Worm (Caenorhabditis elegans) whole organism, L4 larva: Measurements from ENCODE around the gene C30G12.1.

Experiments
- F10B5.3 ChIP-seq: sonication (generic microtip); optimal IDR thresholded peaks from 2 replicates; lab custom pipeline; 2016; ENCODE audit warnings: mild to moderate bottlenecking, missing genetic modification characterization, missing compliant biosample characterization
- F26F4.8 ChIP-seq: fragments of 200-800 bp; sonication (Bioruptor generic); conservative IDR thresholded peaks from 2 replicates; pipeline ENCODE4 v1.3.6; 2022; ENCODE audit warnings: missing genetic modification characterization, missing compliant biosample characterization
- T20F7.1 ChIP-seq: fragments of 200-800 bp; sonication (Bioruptor generic); optimal IDR thresholded peaks from 2 replicates; lab custom pipeline; 2018; ENCODE audit warnings: mild to moderate bottlenecking, missing genetic modification characterization, missing compliant biosample characterization
- T26A8.4 ChIP-seq: fragments of 200-800 bp; sonication (Bioruptor generic); IDR thresholded peaks from 2 replicates; pipeline ENCODE4 v1.3.6; 2022; ENCODE audit warnings: missing genetic modification characterization, missing compliant biosample characterization
- Y48G9A.11 ChIP-seq: fragments of 200-800 bp; sonication (Bioruptor generic); IDR thresholded peaks from 2 replicates; pipeline ENCODE4 v1.3.6; 2022; ENCODE audit warnings: missing genetic modification reagents, missing genetic modification characterization, missing compliant biosample characterization
- ZK337.2 ChIP-seq: fragments of 200-800 bp; sonication (Bioruptor generic); IDR thresholded peaks from 2 replicates; pipeline ENCODE4 v1.3.6; 2022; ENCODE audit warnings: missing genetic modification reagents, missing genetic modification characterization, missing compliant biosample characterization
- ZK546.5 ChIP-seq, 2 experiments: sonication (generic microtip); optimal IDR thresholded peaks; 2 replicates each; lab custom pipeline; 2017; ENCODE audit warnings: missing biosample characterization in 2 of 2, missing genetic modification characterization in 2 of 2
- aha-1 ChIP-seq: fragments of 150-350 bp; peaks from one replicate; lab custom pipeline; 2014; ENCODE audit warnings: missing biosample characterization, missing genetic modification characterization
- aly-2 ChIP-seq: sonication (generic microtip); optimal IDR thresholded peaks from 2 replicates; lab custom pipeline; 2018; ENCODE audit warnings: missing biosample characterization, missing genetic modification characterization
- arid-1 ChIP-seq: fragments of 200-800 bp; sonication (Bioruptor generic); conservative IDR thresholded peaks from 2 replicates; pipeline ENCODE4 v1.3.6; 2022; ENCODE audit warnings: missing genetic modification reagents, missing genetic modification characterization, missing compliant biosample characterization
- ceh-20 ChIP-seq: fragments of 200-800 bp; sonication (Bioruptor generic); IDR thresholded peaks from 2 replicates; pipeline ENCODE4 v1.3.6; 2022; ENCODE audit warnings: missing genetic modification reagents, missing genetic modification characterization, missing compliant biosample characterization
- ceh-32 ChIP-seq: sonication (generic microtip); optimal IDR thresholded peaks from 2 replicates; lab custom pipeline; 2016; ENCODE audit warnings: mild to moderate bottlenecking, missing genetic modification characterization, missing compliant biosample characterization; ENCODE audit not compliant: poor library complexity
- ceh-62 ChIP-seq: sonication (generic microtip); optimal IDR thresholded peaks from 2 replicates; lab custom pipeline; 2017; ENCODE audit warnings: missing biosample characterization, missing genetic modification characterization
- ceh-82 ChIP-seq: sonication (generic microtip); optimal IDR thresholded peaks from 2 replicates; lab custom pipeline; 2017; ENCODE audit warnings: missing biosample characterization, missing genetic modification characterization
- cey-2 ChIP-seq: sonication (generic microtip); optimal IDR thresholded peaks from 3 replicates; lab custom pipeline; 2017; ENCODE audit warnings: missing genetic modification characterization, mild to moderate bottlenecking, missing compliant biosample characterization, antibody characterized with exemption, borderline replicate concordance; ENCODE audit not compliant: insufficient read depth
- ctbp-1 ChIP-seq: fragments of 200-800 bp; sonication (Bioruptor generic); IDR thresholded peaks from 2 replicates; pipeline ENCODE4 v1.3.6; 2022; ENCODE audit warnings: missing genetic modification reagents, missing genetic modification characterization, missing compliant biosample characterization
- daf-12 ChIP-seq: fragments of 150-350 bp; optimal IDR thresholded peaks from 2 replicates; lab custom pipeline; 2014; ENCODE audit warnings: missing biosample characterization, missing genetic modification reagents, missing genetic modification characterization
- daf-19 ChIP-seq: fragments of 200-800 bp; sonication (Bioruptor generic); conservative IDR thresholded peaks from 2 replicates; pipeline ENCODE4 v1.3.6; 2022; ENCODE audit warnings: missing genetic modification characterization, missing compliant biosample characterization
- dmd-6 ChIP-seq: fragments of 200-800 bp; sonication (Bioruptor generic); IDR thresholded peaks from 2 replicates; pipeline ENCODE4 v1.3.6; 2022; ENCODE audit warnings: missing genetic modification reagents, missing genetic modification characterization, missing compliant biosample characterization
- dmd-8 ChIP-seq: fragments of 200-800 bp; sonication (Bioruptor generic); IDR thresholded peaks from 2 replicates; pipeline ENCODE4 v1.3.6; 2022; ENCODE audit warnings: missing genetic modification characterization, missing compliant biosample characterization
- dmd-9 ChIP-seq: fragments of 200-800 bp; sonication (Bioruptor generic); IDR thresholded peaks from 2 replicates; pipeline ENCODE4 v1.3.6; 2022; ENCODE audit warnings: missing genetic modification reagents, missing genetic modification characterization, missing compliant biosample characterization
- dpl-1 ChIP-seq: fragments of 150-350 bp; optimal IDR thresholded peaks from 2 replicates; lab custom pipeline; 2014; ENCODE audit warnings: missing biosample characterization, missing genetic modification reagents, missing genetic modification characterization
- dve-1 ChIP-seq: sonication (generic microtip); optimal IDR thresholded peaks from 2 replicates; lab custom pipeline; 2017; ENCODE audit warnings: antibody characterized with exemption, mild to moderate bottlenecking, missing genetic modification characterization, missing compliant biosample characterization; ENCODE audit not compliant: insufficient read depth
- gei-8 ChIP-seq: fragments of 200-800 bp; sonication (Bioruptor generic); optimal IDR thresholded peaks from 2 replicates; lab custom pipeline; 2018; ENCODE audit warnings: mild to moderate bottlenecking, missing genetic modification characterization, missing compliant biosample characterization
- hlh-11 ChIP-seq: fragments of 200-800 bp; sonication (Bioruptor generic); optimal IDR thresholded peaks from 2 replicates; lab custom pipeline; 2018; ENCODE audit warnings: mild to moderate bottlenecking, missing genetic modification characterization, missing compliant biosample characterization
- hmg-1.1 ChIP-seq: fragments of 200-800 bp; sonication (Bioruptor generic); IDR thresholded peaks from 2 replicates; pipeline ENCODE4 v1.3.6; 2022; ENCODE audit warnings: missing genetic modification reagents, missing genetic modification characterization, missing compliant biosample characterization
- jun-1 ChIP-seq: fragments of 150-350 bp; optimal IDR thresholded peaks from 2 replicates; lab custom pipeline; 2014; ENCODE audit warnings: missing biosample characterization, missing genetic modification reagents, missing genetic modification characterization
- lin-29 ChIP-seq: fragments of 200-800 bp; sonication (Bioruptor generic); IDR thresholded peaks from 2 replicates; pipeline ENCODE4 v1.3.6; 2022; ENCODE audit warnings: missing genetic modification reagents, missing genetic modification characterization, missing compliant biosample characterization
- lir-3 ChIP-seq: sonication (generic microtip); optimal IDR thresholded peaks from 2 replicates; lab custom pipeline; 2016; ENCODE audit warnings: mild to moderate bottlenecking, missing genetic modification characterization, missing compliant biosample characterization
- lsy-2 ChIP-seq, 2 experiments: fragments of 150-350 bp in 1 of 2; sonication (generic microtip) in 1 of 2; optimal IDR thresholded peaks; 2 replicates each; lab custom pipeline; 2014 to 2017; ENCODE audit warnings: missing biosample characterization in 2 of 2, missing genetic modification characterization in 2 of 2
- madf-9 ChIP-seq: fragments of 200-800 bp; sonication (Bioruptor generic); conservative IDR thresholded peaks from 2 replicates; pipeline ENCODE4 v1.3.6; 2022; ENCODE audit warnings: missing genetic modification reagents, missing genetic modification characterization, missing compliant biosample characterization
- mep-1 ChIP-seq: fragments of 150-350 bp; sonication (generic microtip); optimal IDR thresholded peaks from 3 replicates; lab custom pipeline; 2014; ENCODE audit warnings: missing biosample characterization, missing genetic modification characterization
- mxl-2 ChIP-seq: fragments of 200-800 bp; sonication (Bioruptor generic); conservative IDR thresholded peaks from 2 replicates; pipeline ENCODE4 v1.3.6; 2022; ENCODE audit warnings: missing genetic modification reagents, missing genetic modification characterization, missing compliant biosample characterization
- nhr-102 ChIP-seq: sonication (generic microtip); optimal IDR thresholded peaks from 2 replicates; lab custom pipeline; 2016; ENCODE audit warnings: mild to moderate bottlenecking, missing genetic modification characterization, moderate library complexity, missing compliant biosample characterization
- nhr-237 ChIP-seq: sonication (generic microtip); optimal IDR thresholded peaks from 2 replicates; lab custom pipeline; 2017; ENCODE audit warnings: missing biosample characterization, missing genetic modification characterization
- nhr-41 ChIP-seq: fragments of 200-800 bp; sonication (Bioruptor generic); IDR thresholded peaks from 2 replicates; pipeline ENCODE4 v1.3.6; 2022; ENCODE audit warnings: missing genetic modification reagents, missing genetic modification characterization, missing compliant biosample characterization
- nhr-48 ChIP-seq: sonication (generic microtip); optimal IDR thresholded peaks from 2 replicates; lab custom pipeline; 2016; ENCODE audit warnings: mild to moderate bottlenecking, missing genetic modification characterization, missing compliant biosample characterization
- nhr-6 ChIP-seq: fragments of 150-350 bp; optimal IDR thresholded peaks from 2 replicates; lab custom pipeline; 2014; ENCODE audit warnings: missing biosample characterization, missing genetic modification characterization
- nhr-76 ChIP-seq: fragments of 150-350 bp; optimal IDR thresholded peaks from 2 replicates; lab custom pipeline; 2014; ENCODE audit warnings: missing biosample characterization, missing genetic modification characterization
- nhr-77 ChIP-seq: fragments of 150-350 bp; optimal IDR thresholded peaks from 2 replicates; lab custom pipeline; 2014; ENCODE audit warnings: missing biosample characterization, missing genetic modification characterization
- php-3 ChIP-seq: fragments of 200-800 bp; sonication (Bioruptor generic); IDR thresholded peaks from 2 replicates; pipeline ENCODE4 v1.3.6; 2022; ENCODE audit warnings: missing genetic modification reagents, missing genetic modification characterization, missing compliant biosample characterization
- pqm-1 ChIP-seq: sonication (generic microtip); optimal IDR thresholded peaks from 2 replicates; lab custom pipeline; 2017; ENCODE audit warnings: missing biosample characterization, missing genetic modification characterization
- sdz-12 ChIP-seq: fragments of 200-800 bp; sonication (Bioruptor generic); optimal IDR thresholded peaks from 2 replicates; lab custom pipeline; 2018; ENCODE audit warnings: mild to moderate bottlenecking, missing genetic modification characterization, missing compliant biosample characterization
- snpc-4 ChIP-seq: fragments of 150-350 bp; optimal IDR thresholded peaks from 2 replicates; lab custom pipeline; 2014; ENCODE audit warnings: missing biosample characterization, missing genetic modification characterization
- tag-97 ChIP-seq: fragments of 200-800 bp; sonication (Bioruptor generic); IDR thresholded peaks from 2 replicates; pipeline ENCODE4 v1.3.6; 2022; ENCODE audit warnings: missing genetic modification characterization, missing compliant biosample characterization
- tra-1 ChIP-seq: fragments of 200-800 bp; sonication (Bioruptor generic); IDR thresholded peaks from 2 replicates; pipeline ENCODE4 v1.3.6; 2022; ENCODE audit warnings: missing genetic modification reagents, missing genetic modification characterization, missing compliant biosample characterization
- vab-7 ChIP-seq: fragments of 200-800 bp; sonication (Bioruptor generic); IDR thresholded peaks from 2 replicates; pipeline ENCODE4 v1.3.6; 2022; ENCODE audit warnings: missing genetic modification reagents, missing genetic modification characterization, missing compliant biosample characterization
- zfp-2 ChIP-seq: sonication (generic microtip); optimal IDR thresholded peaks from 2 replicates; lab custom pipeline; 2016; ENCODE audit warnings: mild to moderate bottlenecking, missing genetic modification characterization, missing compliant biosample characterization
- zfp-3 ChIP-seq: fragments of 200-800 bp; sonication (Bioruptor generic); conservative IDR thresholded peaks from 2 replicates; pipeline ENCODE4 v1.3.6; 2022; ENCODE audit warnings: missing genetic modification reagents, missing genetic modification characterization, missing compliant biosample characterization

C30G12.1 gene

DNA sequence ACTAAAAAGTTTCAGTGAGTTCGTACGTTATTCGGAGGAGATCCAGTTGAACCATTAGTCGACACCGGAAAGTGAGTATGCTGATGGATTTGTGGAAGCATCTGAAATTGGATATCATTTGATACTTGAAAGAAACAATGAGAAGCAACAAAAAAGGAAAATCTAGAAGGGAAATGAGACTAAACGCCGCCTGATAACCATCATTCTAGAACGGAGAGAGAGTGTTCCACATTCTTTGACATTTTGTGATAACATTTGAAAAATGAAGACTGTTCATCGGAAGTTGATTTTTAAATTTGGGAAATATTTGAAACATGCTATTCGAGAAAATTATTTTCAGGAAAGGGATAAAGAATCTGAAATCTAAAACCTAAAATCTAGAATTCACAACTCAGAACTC, 32.1 kb downstream of the C30G12.1 start, which contains the start of gene npax-1:
Gene npax-1, minus strand, starts transcription at position 101 of the 400 bp plus-strand sequence.
- TF ChIP-seq nhr-237 = no peak
- TF ChIP-seq aly-2 (tag; lab: Kevin White, UChicago) = no peak
- peak; percentile 86 for TF ChIP-seq aha-1 (tag; lab: Kevin White, UChicago)
- no peak for TF ChIP-seq hlh-11 (tag; lab: Kevin White, UChicago)

DNA sequence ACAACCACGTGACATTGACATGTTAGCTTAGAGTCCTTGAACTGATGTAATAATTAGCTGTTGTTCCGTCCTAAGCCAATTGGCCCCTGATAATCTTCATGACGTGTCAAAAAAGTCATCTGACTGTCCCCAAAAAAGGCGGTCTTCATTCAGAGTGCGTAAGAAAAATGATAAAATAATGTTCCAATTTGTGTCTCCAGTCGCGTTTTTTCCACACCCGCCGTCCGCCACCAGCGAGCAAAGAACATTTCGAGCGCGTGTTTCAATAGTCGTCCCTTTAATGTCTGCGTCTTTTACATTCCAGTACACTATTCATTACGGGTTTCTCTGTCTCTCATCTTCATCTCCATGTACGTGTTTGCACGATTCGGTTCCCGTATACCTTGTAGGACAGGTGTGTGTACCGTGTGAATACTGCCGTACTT, 38.3 kb downstream of the C30G12.1 start:
- TF ChIP-seq dmd-8 = no peak
- peak; percentile 83 for TF ChIP-seq nhr-77 (tag; lab: Kevin White, UChicago)
- no peak for TF ChIP-seq F10B5.3 (tag; lab: Kevin White, UChicago)
- no peak for TF ChIP-seq ceh-32 (tag; lab: Kevin White, UChicago)
- TF ChIP-seq madf-9 (GFP tag; lab: Robert Waterston, UW) = peak; percentile 49; the same call in 1 of the 2 replicates
- no peak for TF ChIP-seq nhr-41 (GFP tag; lab: Robert Waterston, UW)
- TF ChIP-seq vab-7 (GFP tag; lab: Robert Waterston, UW) = no peak
- TF ChIP-seq cey-2 (tag; lab: Kevin White, UChicago) = peak; percentile 96
- peak; percentile 39 for TF ChIP-seq zfp-2 (tag; lab: Kevin White, UChicago)
- peak; percentile 92 for TF ChIP-seq nhr-102 (tag; lab: Kevin White, UChicago)
- peak; percentile 84 for TF ChIP-seq ceh-20 (GFP tag; lab: Robert Waterston, UW)
- TF ChIP-seq tag-97 (GFP tag; lab: Robert Waterston, UW) = no peak
- TF ChIP-seq dmd-9 = no peak
- 0 out of 2 replicates have a peak, but pooled peaks have one; percentile 3 for TF ChIP-seq mxl-2 (GFP tag; lab: Robert Waterston, UW)
- TF ChIP-seq ZK337.2 (GFP tag; lab: Robert Waterston, UW) = no peak
- TF ChIP-seq aly-2 (tag; lab: Kevin White, UChicago) = no peak
- TF ChIP-seq ZK546.5 (tag; optimal IDR thresholded peaks at IDR 0.05; lab: Kevin White, UChicago) = no peak
- TF ChIP-seq sdz-12 (GFP tag; lab: Kevin White, UChicago) = no peak
- peak; percentile 30 for TF ChIP-seq nhr-6 (tag; lab: Kevin White, UChicago)
- TF ChIP-seq T26A8.4 = peak; percentile 59; the same call in 1 of the 2 replicates
- TF ChIP-seq ceh-82 (tag; lab: Kevin White, UChicago) = no peak
- TF ChIP-seq F26F4.8 (GFP tag; lab: Robert Waterston, UW) = no peak
- TF ChIP-seq pqm-1 (tag; lab: Kevin White, UChicago) = peak; percentile 52
- TF ChIP-seq ceh-62 = no peak
- peak; percentile 91 for TF ChIP-seq gei-8
- TF ChIP-seq lir-3 (tag; lab: Kevin White, UChicago) = no peak
- peak; percentile 72 for TF ChIP-seq php-3 (GFP tag; lab: Robert Waterston, UW)
- TF ChIP-seq dve-1 (tag; lab: Kevin White, UChicago) = peak; percentile 85
- no peak for TF ChIP-seq daf-12 (tag; lab: Kevin White, UChicago)
- TF ChIP-seq zfp-3 (GFP tag; lab: Robert Waterston, UW) = no peak
- TF ChIP-seq daf-19 = no peak
- TF ChIP-seq tra-1 = no peak; the same call in 1 of the 2 replicates
- peak; percentile 89 for TF ChIP-seq mep-1
- TF ChIP-seq arid-1 = 0 out of 2 replicates have a peak, but pooled peaks have one; percentile 4
- TF ChIP-seq nhr-76 = peak; percentile 33
- no peak for TF ChIP-seq snpc-4
- peak; percentile 99 for TF ChIP-seq nhr-48
- peak; percentile 93 for TF ChIP-seq dmd-6 (GFP tag; lab: Robert Waterston, UW)
- TF ChIP-seq T20F7.1 (GFP tag; lab: Kevin White, UChicago) = peak; percentile 77
- TF ChIP-seq ctbp-1 (GFP tag; lab: Robert Waterston, UW) = peak; percentile 71; the same call in 1 of the 2 replicates
- TF ChIP-seq dpl-1 (GFP tag; lab: Kevin White, UChicago) = peak; percentile 27
- no peak for TF ChIP-seq jun-1 (tag; lab: Kevin White, UChicago)
- peak; percentile 51 to 80 for TF ChIP-seq lsy-2 (tag; optimal IDR thresholded peaks at IDR 0.05; lab: Kevin White, UChicago)
- no peak for TF ChIP-seq Y48G9A.11 (GFP tag; lab: Robert Waterston, UW)
- peak; percentile 61 for TF ChIP-seq hmg-1.1 (GFP tag; lab: Robert Waterston, UW)
- TF ChIP-seq lin-29 (GFP tag; lab: Robert Waterston, UW) = no peak
